Worm (Caenorhabditis elegans): ENCODE results near the gene immp-1.

The immp-1 gene

ce11 chrIII:11795448-11795847 is 20.7 kb downstream of the immp-1 start, which contains the start of gene twk-39:
twk-39 (plus strand) TSS chrIII:11795748.
- no peak for TF ChIP-seq ttx-3 (tag; optimal IDR thresholded peaks at IDR 0.05)
- no peak for TF ChIP-seq fkh-6 (tag; optimal IDR thresholded peaks at IDR 0.05)
- TF ChIP-seq K02D7.2 (tag; optimal IDR thresholded peaks at IDR 0.05) = no peak
- TF ChIP-seq hlh-13 (GFP tag; optimal IDR thresholded peaks at IDR 0.05) = no peak
- no peak for TF ChIP-seq ceh-48 (tag; optimal IDR thresholded peaks at IDR 0.05)
- no peak for TF ChIP-seq pros-1 (tag; optimal IDR thresholded peaks at IDR 0.05)
- TF ChIP-seq tbx-7 (tag; optimal IDR thresholded peaks at IDR 0.05) = no peak
- TF ChIP-seq pha-4 (tag; optimal IDR thresholded peaks at IDR 0.05) = no peak
- no peak for TF ChIP-seq dmd-4 (tag; optimal IDR thresholded peaks at IDR 0.05; ENCODE audit: borderline replicate concordance)

- TF ChIP-seq pat-9 (tag; optimal IDR thresholded peaks at IDR 0.05) (no peak), lim-6 (tag; optimal IDR thresholded peaks at IDR 0.05) (no peak), gmeb-2 (tag; optimal IDR thresholded peaks at IDR 0.05) (no peak), madf-2 (tag; optimal IDR thresholded peaks at IDR 0.05) (no peak), pha-2 (tag; optimal IDR thresholded peaks at IDR 0.05) (no peak), ceh-14 (tag; optimal IDR thresholded peaks at IDR 0.05) (no peak)
Measured at ce11 chrIII:11806695-11807094, 31.9 kb downstream of the immp-1 start, which contains the start of gene C18D11.7. C18D11.7 (minus strand) TSS chrIII:11806795.

- no peak for TF ChIP-seq hlh-15 (tag; optimal IDR thresholded peaks at IDR 0.05)
- TF ChIP-seq nhr-11 (tag; optimal IDR thresholded peaks at IDR 0.05) = no peak
- no peak for TF ChIP-seq F13H6.1 (tag; optimal IDR thresholded peaks at IDR 0.05)
- TF ChIP-seq ceh-2 (tag; optimal IDR thresholded peaks at IDR 0.05) = no peak
- no peak for TF ChIP-seq sdc-2 (tag; optimal IDR thresholded peaks at IDR 0.05)
- no peak for TF ChIP-seq fkh-10 (GFP tag; optimal IDR thresholded peaks at IDR 0.05)
- no peak for TF ChIP-seq K09A11.1 (tag; optimal IDR thresholded peaks at IDR 0.05; ENCODE audit: insufficient read depth)
- no peak for TF ChIP-seq ceh-48 (tag; optimal IDR thresholded peaks at IDR 0.05)
- no peak for TF ChIP-seq unc-42 (tag; optimal IDR thresholded peaks at IDR 0.05)
- TF ChIP-seq ceh-14 (tag; optimal IDR thresholded peaks at IDR 0.05) = no peak
Measured at ce11 chrIII:11807418-11807817, 32.7 kb downstream of the immp-1 start, which contains the start of gene C18D11.10. C18D11.10 (plus strand) TSS chrIII:11807718.

DNA sequence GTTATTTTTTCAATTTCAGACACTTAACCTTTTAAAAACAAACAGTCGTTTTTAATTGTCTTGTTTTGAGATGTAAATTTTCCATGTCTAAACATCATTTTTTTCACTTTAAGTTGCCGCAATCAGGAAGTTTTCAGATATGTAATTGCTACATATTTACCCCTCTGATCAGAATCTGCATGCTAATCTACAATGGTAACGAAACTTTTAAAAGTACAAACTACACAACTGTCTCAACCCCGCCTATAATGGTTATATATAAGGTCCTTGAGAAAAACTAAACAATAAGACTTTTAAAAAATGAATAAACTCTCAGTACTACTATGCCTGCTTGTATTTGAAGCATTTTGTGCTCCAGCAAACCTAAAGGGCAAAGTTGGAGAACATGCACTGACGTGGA is 34.1 kb downstream of the immp-1 start, which contains the start of gene C18D11.9:
C18D11.9 (plus strand) TSS at position 301 of the 400 bp plus-strand sequence.
- TF ChIP-seq eyg-1 (tag; optimal IDR thresholded peaks at IDR 0.05) = no peak
- no peak for TF ChIP-seq unc-86 (tag; optimal IDR thresholded peaks at IDR 0.05)
- no peak for TF ChIP-seq pqm-1 (tag; optimal IDR thresholded peaks at IDR 0.05)
- TF ChIP-seq pax-1 (tag; optimal IDR thresholded peaks at IDR 0.05) = no peak
- TF ChIP-seq fkh-10 (GFP tag; optimal IDR thresholded peaks at IDR 0.05) = no peak

DNA sequence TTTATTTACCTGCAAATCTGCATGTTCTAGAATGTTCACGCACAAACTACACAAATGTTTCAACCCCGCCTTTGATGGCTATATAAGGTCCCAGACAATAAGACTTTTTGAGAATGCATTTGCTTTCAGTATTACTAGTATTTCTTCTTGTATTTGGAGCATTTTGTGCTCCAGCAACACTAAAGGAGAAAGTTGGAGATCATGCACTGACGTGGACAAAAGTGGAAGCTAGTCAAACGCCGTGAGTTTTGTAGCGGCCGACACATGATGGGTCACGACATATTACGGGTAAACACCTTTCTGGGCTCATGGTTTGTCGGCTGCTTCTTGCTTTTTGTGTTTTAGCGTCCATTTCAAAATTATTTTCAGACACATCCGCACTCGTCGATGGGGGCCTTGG is 35.7 kb downstream of the immp-1 start, which contains the start of gene C18D11.6:
C18D11.6 (plus strand) TSS at position 110 of the 400 bp plus-strand sequence.
- TF ChIP-seq ahr-1 (tag; optimal IDR thresholded peaks at IDR 0.05) (no peak), fax-1 (tag; optimal IDR thresholded peaks at IDR 0.05) (no peak), C08G9.2 (tag; optimal IDR thresholded peaks at IDR 0.05) (no peak), K02D7.2 (tag; optimal IDR thresholded peaks at IDR 0.05) (no peak), ceh-34 (tag; optimal IDR thresholded peaks at IDR 0.05) (no peak), hlh-6 (tag; optimal IDR thresholded peaks at IDR 0.05) (no peak), nhr-11 (tag; optimal IDR thresholded peaks at IDR 0.05) (no peak), eyg-1 (tag; optimal IDR thresholded peaks at IDR 0.05) (no peak), ceh-2 (tag; optimal IDR thresholded peaks at IDR 0.05) (no peak), ets-4 (tag; optimal IDR thresholded peaks at IDR 0.05) (no peak), pha-2 (tag; optimal IDR thresholded peaks at IDR 0.05) (no peak), ama-1 (optimal IDR thresholded peaks at IDR 0.05) (no peak), unc-42 (tag; optimal IDR thresholded peaks at IDR 0.05) (no peak), gmeb-2 (tag; optimal IDR thresholded peaks at IDR 0.05) (no peak), unc-86 (tag; optimal IDR thresholded peaks at IDR 0.05) (no peak), Y22D7AL.16 (tag; optimal IDR thresholded peaks at IDR 0.05) (no peak), rnt-1 (tag; optimal IDR thresholded peaks at IDR 0.05) (no peak), sox-4 (tag; optimal IDR thresholded peaks at IDR 0.05) (no peak), tbx-2 (tag; optimal IDR thresholded peaks at IDR 0.05) (no peak), lin-11 (tag; optimal IDR thresholded peaks at IDR 0.05) (no peak)

Data from whole organism, late embryonic.